Fruit fly (Drosophila melanogaster): Measurements from ENCODE around the gene Psf2.
A peak's percentile ranks its signal among the peaks of the same experiment; 100 is the strongest.

Psf2 gene

DNA sequence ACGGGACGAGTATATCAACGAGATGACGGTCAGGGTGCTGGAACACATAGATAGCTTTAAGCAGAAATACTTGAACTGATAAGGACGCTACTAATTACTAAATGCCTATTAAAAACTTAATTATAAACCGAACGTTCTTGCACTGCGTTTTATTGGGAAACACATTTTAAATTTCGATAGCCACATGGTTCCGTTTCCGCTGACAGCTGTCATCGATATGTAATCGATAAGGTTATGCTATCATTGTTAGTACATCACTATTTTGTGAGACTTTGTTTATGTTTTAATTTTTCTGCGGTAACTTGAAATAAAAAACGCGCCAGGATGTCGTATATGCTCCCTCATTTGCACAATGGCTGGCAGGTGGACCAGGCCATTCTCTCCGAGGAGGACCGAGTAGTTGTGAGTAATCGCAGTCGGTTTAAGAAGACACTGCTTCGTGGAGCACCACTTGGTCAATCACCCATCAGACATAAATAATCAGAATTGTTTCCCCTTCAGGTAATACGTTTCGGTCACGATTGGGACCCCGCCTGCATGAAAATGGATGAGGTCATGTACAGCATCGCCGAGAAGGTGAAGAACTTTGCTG is 16.0 kb upstream of the Psf2 start, which contains the start of gene Dim1:
TSS of gene Dim1 (plus strand) at position 239 of the 592 bp plus-strand sequence.
- no peak for TF ChIP-seq Met (GFP tag; optimal IDR thresholded peaks at IDR 0.05)
- TF ChIP-seq CG9139 (GFP tag; optimal IDR thresholded peaks at IDR 0.05) = peak; percentile 43
- no peak for TF ChIP-seq eg (GFP tag; IDR thresholded peaks at IDR 0.05)
- no peak for TF ChIP-seq ss (GFP tag; optimal IDR thresholded peaks at IDR 0.05)
- TF ChIP-seq acj6 (GFP tag; optimal IDR thresholded peaks at IDR 0.05) = no peak
- TF ChIP-seq achi (GFP tag; optimal IDR thresholded peaks at IDR 0.05) = peak; percentile 40
- peak; percentile 61 for TF ChIP-seq CG6163 (GFP tag; IDR thresholded peaks at IDR 0.05)
- TF ChIP-seq CG34406 (GFP tag; optimal IDR thresholded peaks at IDR 0.05) = peak; percentile 59
- TF ChIP-seq Hr4 (GFP tag; optimal IDR thresholded peaks at IDR 0.05) = no peak

DNA sequence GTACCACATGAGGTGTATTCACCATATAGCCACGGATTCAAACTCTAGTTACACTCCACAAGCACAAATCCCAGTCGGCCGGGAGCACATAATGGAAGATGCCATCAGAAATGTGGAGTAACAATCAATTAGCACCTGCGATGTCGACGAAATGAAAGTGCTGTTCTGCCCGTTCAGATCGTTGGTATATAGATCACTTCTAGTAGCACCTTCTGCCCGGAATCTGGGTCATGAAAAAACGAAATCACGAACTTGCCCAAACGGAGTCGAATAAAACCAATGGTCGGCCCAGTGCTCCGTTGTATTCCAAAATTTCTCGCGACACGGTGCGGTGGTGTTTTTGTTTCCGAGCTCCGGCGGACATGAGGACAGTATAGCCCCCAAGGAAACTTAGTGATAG is 13.5 kb upstream of the Psf2 start, which contains the start of gene CG33003:
TSS of gene CG33003 (plus strand) at position 301 of the 400 bp plus-strand sequence.
- TF ChIP-seq ss (GFP tag; optimal IDR thresholded peaks at IDR 0.05) = no peak
- TF ChIP-seq Hr38 (GFP tag; optimal IDR thresholded peaks at IDR 0.05) = no peak
- TF ChIP-seq Lpt (GFP tag; optimal IDR thresholded peaks at IDR 0.05) = no peak
- no peak for TF ChIP-seq pdm3 (GFP tag; optimal IDR thresholded peaks at IDR 0.05)
- TF ChIP-seq CG6808 (GFP tag; optimal IDR thresholded peaks at IDR 0.05) = no peak
- no peak for TF ChIP-seq OdsH (GFP tag; optimal IDR thresholded peaks at IDR 0.05)
- TF ChIP-seq topi (GFP tag; optimal IDR thresholded peaks at IDR 0.05) = no peak

DNA sequence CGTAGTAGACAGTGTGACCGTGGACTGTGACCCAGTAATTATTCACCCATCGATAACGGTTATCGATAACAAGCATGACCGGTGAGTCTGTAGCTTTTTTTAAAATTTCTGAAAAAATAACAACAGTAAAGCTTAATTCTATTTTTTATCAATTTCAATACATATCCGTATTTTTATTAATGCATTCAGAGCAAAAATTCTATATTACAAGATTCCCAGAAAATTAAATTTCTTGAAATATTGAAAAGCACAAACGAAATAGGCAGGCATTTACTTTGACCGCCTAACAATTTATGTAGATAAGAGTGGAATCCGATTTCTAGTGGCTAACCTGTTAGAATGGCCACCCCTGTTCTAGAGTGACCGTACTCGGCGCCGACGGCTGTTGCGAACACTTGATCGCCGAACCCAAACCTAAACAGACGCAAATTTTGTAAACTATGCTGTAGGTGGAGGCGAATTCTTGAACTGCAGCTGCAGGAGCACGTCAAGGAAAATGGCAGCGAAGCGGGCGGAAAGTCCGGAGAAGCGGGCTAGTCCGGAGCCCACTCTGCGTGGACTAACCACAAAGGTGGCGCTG is 6.8 kb upstream of the Psf2 start, which contains the start of gene CG3652:
TSS of gene CG3652 (minus strand) at position 35 of the 580 bp plus-strand sequence.
- TF ChIP-seq pdm3 (GFP tag; optimal IDR thresholded peaks at IDR 0.05) (no peak), Eip93F (GFP tag; optimal IDR thresholded peaks at IDR 0.05) (no peak), net (GFP tag; optimal IDR thresholded peaks at IDR 0.05) (no peak), CG11902 (GFP tag; optimal IDR thresholded peaks at IDR 0.05) (peak; percentile 26), lz (GFP tag; optimal IDR thresholded peaks at IDR 0.05) (peak; percentile 61), Hr4 (GFP tag; optimal IDR thresholded peaks at IDR 0.05) (no peak), CG6792 (GFP tag; optimal IDR thresholded peaks at IDR 0.05) (no peak), CG3919 (GFP tag; optimal IDR thresholded peaks at IDR 0.05) (no peak), svp (GFP tag) (peak; percentile 88), Sox14 (GFP tag; optimal IDR thresholded peaks at IDR 0.05) (peak; percentile 63), dsx (GFP tag; optimal IDR thresholded peaks at IDR 0.05; ENCODE audit: poor library complexity, severe bottlenecking) (no peak), fd85E (GFP tag; optimal IDR thresholded peaks at IDR 0.05) (no peak), CG6163 (GFP tag; IDR thresholded peaks at IDR 0.05) (no peak), Ets21C (GFP tag; optimal IDR thresholded peaks at IDR 0.05) (no peak), CG8119 (GFP tag; IDR thresholded peaks at IDR 0.05) (0 out of 3 replicates have a peak, but pooled peaks have one; percentile 33), Smox (GFP tag; optimal IDR thresholded peaks at IDR 0.05) (no peak), CG6808 (GFP tag; optimal IDR thresholded peaks at IDR 0.05) (no peak), CG31627 (GFP tag; optimal IDR thresholded peaks at IDR 0.05) (peak; percentile 62), achi (GFP tag; optimal IDR thresholded peaks at IDR 0.05) (no peak), CG32006 (GFP tag; optimal IDR thresholded peaks at IDR 0.05) (no peak), vri (GFP tag; optimal IDR thresholded peaks at IDR 0.05) (no peak), salr (GFP tag; optimal IDR thresholded peaks at IDR 0.05) (no peak), CG6276 (GFP tag; optimal IDR thresholded peaks at IDR 0.05) (no peak), CG11294 (GFP tag; IDR thresholded peaks at IDR 0.05) (no peak), spab (GFP tag; optimal IDR thresholded peaks at IDR 0.05) (no peak), CG4318 (GFP tag; optimal IDR thresholded peaks at IDR 0.05) (no peak), Sox15 (GFP tag; optimal IDR thresholded peaks at IDR 0.05) (peak; percentile 37), CG34406 (GFP tag; optimal IDR thresholded peaks at IDR 0.05) (no peak), eg (GFP tag; IDR thresholded peaks at IDR 0.05) (no peak), CG9139 (GFP tag; optimal IDR thresholded peaks at IDR 0.05) (no peak), ss (GFP tag; optimal IDR thresholded peaks at IDR 0.05) (no peak), cyc (GFP tag; optimal IDR thresholded peaks at IDR 0.05) (no peak), CG16779 (tag; optimal IDR thresholded peaks at IDR 0.05) (no peak), Lpt (GFP tag; optimal IDR thresholded peaks at IDR 0.05) (no peak), esn (GFP tag; optimal IDR thresholded peaks at IDR 0.05) (peak; percentile 60), CG3032 (tag; optimal IDR thresholded peaks at IDR 0.05) (peak; percentile 56), CG7368 (GFP tag; optimal IDR thresholded peaks at IDR 0.05) (no peak), CG15336 (GFP tag; IDR thresholded peaks at IDR 0.05) (no peak), Sox102F (GFP tag; optimal IDR thresholded peaks at IDR 0.05) (no peak), CG11762 (GFP tag; optimal IDR thresholded peaks at IDR 0.05; ENCODE audit: insufficient read depth) (peak; percentile 37)
